Fruit fly (Drosophila melanogaster): ENCODE results near the gene CG15130.

Gene CG15130

DNA sequence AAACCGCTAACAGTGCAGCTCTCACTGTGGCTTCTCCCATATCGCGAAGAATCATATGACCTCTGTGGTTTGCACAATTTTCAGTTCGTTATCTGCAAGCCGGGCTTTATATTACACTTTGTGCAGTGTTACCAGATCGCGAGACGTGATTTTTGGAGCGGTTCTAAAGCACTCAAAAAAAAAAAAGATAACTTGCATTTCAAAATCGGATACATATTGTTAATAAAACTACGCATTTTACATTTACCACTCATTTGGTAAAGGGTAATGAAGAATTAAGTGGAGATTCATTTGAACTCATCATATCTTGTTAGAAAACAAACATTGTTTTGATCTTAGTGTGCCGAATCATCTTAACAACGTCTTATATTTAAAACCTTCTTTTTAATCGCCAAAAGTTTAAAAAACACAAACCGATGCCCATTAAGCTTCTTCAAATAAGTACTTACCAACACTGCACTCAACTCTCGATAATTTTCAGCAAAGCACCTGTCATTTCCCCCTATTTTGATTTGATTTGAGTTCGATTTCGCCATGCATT lies 38.9 kb upstream of the CG15130 start, which contains the start of gene CG2493 (continued):
- TF ChIP-seq E2f2 (GFP tag; IDR thresholded peaks at IDR 0.05) (peak; percentile 83), tna (GFP tag; IDR thresholded peaks at IDR 0.05; ENCODE audit: partially characterized antibody) (no peak), salm (tag; optimal IDR thresholded peaks at IDR 0.05) (no peak), MBD-R2 (GFP tag; IDR thresholded peaks at IDR 0.05) (0 out of 2 replicates have a peak, but pooled peaks have one; percentile 45), gsb-n (tag; optimal IDR thresholded peaks at IDR 0.05) (no peak), crol (GFP tag; IDR thresholded peaks at IDR 0.05) (no peak), Sry-δ (GFP tag; optimal IDR thresholded peaks at IDR 0.05) (peak; percentile 6), CG4360 (GFP tag; IDR thresholded peaks at IDR 0.05) (no peak), CG9437 (GFP tag; optimal IDR thresholded peaks at IDR 0.05) (no peak), CG13624 (GFP tag; optimal IDR thresholded peaks at IDR 0.05) (peak; percentile 20), croc (GFP tag; conservative IDR thresholded peaks at IDR 0.05) (no peak), CG10147 (GFP tag; optimal IDR thresholded peaks at IDR 0.05) (no peak), CG5245 (GFP tag; optimal IDR thresholded peaks at IDR 0.05) (no peak), CG6689 (GFP tag; IDR thresholded peaks at IDR 0.05) (0 out of 2 replicates have a peak, but pooled peaks have one; percentile 26), CG10209 (GFP tag; optimal IDR thresholded peaks at IDR 0.05) (no peak), sob (GFP tag; IDR thresholded peaks at IDR 0.05) (peak; percentile 59; the same call in 1 of the 2 replicates), Dp (GFP tag; optimal IDR thresholded peaks at IDR 0.05) (peak; percentile 80), nmo (GFP tag; optimal IDR thresholded peaks at IDR 0.05) (peak; percentile 5), CG32532 (GFP tag; IDR thresholded peaks at IDR 0.05) (peak; percentile 39; the same call in 1 of the 2 replicates), CG9932 (GFP tag; IDR thresholded peaks at IDR 0.05) (peak; percentile 6; the same call in 1 of the 2 replicates), prd (optimal IDR thresholded peaks at IDR 0.05) (no peak), prd (GFP tag; IDR thresholded peaks at IDR 0.05) (peak; percentile 42; the same call in 1 of the 3 replicates), CG8290 (GFP tag; optimal IDR thresholded peaks at IDR 0.05) (no peak), CG8290 (tag; optimal IDR thresholded peaks at IDR 0.05) (no peak), Blimp-1 (GFP tag; optimal IDR thresholded peaks at IDR 0.05) (peak; percentile 47), nom (GFP tag; optimal IDR thresholded peaks at IDR 0.05) (peak; percentile 37), Abd-B (GFP tag; optimal IDR thresholded peaks at IDR 0.05) (peak; percentile 23), phol (tag; optimal IDR thresholded peaks at IDR 0.05) (peak; percentile 63), Fer2 (tag; optimal IDR thresholded peaks at IDR 0.05) (no peak), CG11695 (GFP tag; IDR thresholded peaks at IDR 0.05) (0 out of 3 replicates have a peak, but pooled peaks have one; percentile 31), Dref (GFP tag; IDR thresholded peaks at IDR 0.05) (peak; percentile 49), Asciz (GFP tag; optimal IDR thresholded peaks at IDR 0.05) (peak; percentile 38), lmd (GFP tag; IDR thresholded peaks at IDR 0.05) (peak; percentile 20; the same call in 1 of the 2 replicates), Drgx (GFP tag; IDR thresholded peaks at IDR 0.05) (peak; percentile 44; the same call in 1 of the 2 replicates), CG3995 (GFP tag; optimal IDR thresholded peaks at IDR 0.05) (peak; percentile 43), CG33213 (GFP tag; optimal IDR thresholded peaks at IDR 0.05) (peak; percentile 5), CG3847 (GFP tag; IDR thresholded peaks at IDR 0.05) (no peak), Dad (GFP tag; optimal IDR thresholded peaks at IDR 0.05) (no peak), YL-1 (GFP tag; optimal IDR thresholded peaks at IDR 0.05) (no peak), so (GFP tag; IDR thresholded peaks at IDR 0.05) (no peak), slou (GFP tag; optimal IDR thresholded peaks at IDR 0.05) (no peak), oc (tag; optimal IDR thresholded peaks at IDR 0.05) (no peak), NFAT (GFP tag; IDR thresholded peaks at IDR 0.05) (no peak; the same call in 1 of the 2 replicates), HmgD (GFP tag; optimal IDR thresholded peaks at IDR 0.05) (no peak), CG4617 (GFP tag; optimal IDR thresholded peaks at IDR 0.05; ENCODE audit: borderline replicate concordance) (no peak), Awh (GFP tag; IDR thresholded peaks at IDR 0.05) (no peak), zf30C (GFP tag; optimal IDR thresholded peaks at IDR 0.05) (no peak), CG10366 (GFP tag; IDR thresholded peaks at IDR 0.05) (no peak), CG17829 (tag; optimal IDR thresholded peaks at IDR 0.05) (peak; percentile 57), az2 (GFP tag; optimal IDR thresholded peaks at IDR 0.05) (no peak), CG6654 (GFP tag; optimal IDR thresholded peaks at IDR 0.05) (no peak)

All from whole organism, embryonic.